Worm (Caenorhabditis elegans) whole organism, L4 larva: ENCODE measurements around the gene T25E12.6.
A peak's percentile ranks its signal among the peaks of the same experiment; 100 is the strongest.

Experiments used
- F10B5.3 ChIP-seq: sonication (generic microtip); optimal IDR thresholded peaks from 2 replicates; lab custom pipeline; 2016; ENCODE audit warnings: mild to moderate bottlenecking, missing genetic modification characterization, missing compliant biosample characterization
- T26A8.4 ChIP-seq: fragments of 200-800 bp; sonication (Bioruptor generic); IDR thresholded peaks from 2 replicates; pipeline ENCODE4 v1.3.6; 2022; ENCODE audit warnings: missing genetic modification characterization, missing compliant biosample characterization
- Y105C5A.15 ChIP-seq: fragments of 200-800 bp; sonication (Bioruptor generic); IDR thresholded peaks from 2 replicates; pipeline ENCODE4 v1.3.6; 2022; ENCODE audit warnings: missing genetic modification characterization, missing compliant biosample characterization
- ZK337.2 ChIP-seq: fragments of 200-800 bp; sonication (Bioruptor generic); IDR thresholded peaks from 2 replicates; pipeline ENCODE4 v1.3.6; 2022; ENCODE audit warnings: missing genetic modification reagents, missing genetic modification characterization, missing compliant biosample characterization
- ZK546.5 ChIP-seq, 2 experiments: sonication (generic microtip); optimal IDR thresholded peaks; 2 replicates each; lab custom pipeline; 2017; ENCODE audit warnings: missing biosample characterization in 2 of 2, missing genetic modification characterization in 2 of 2
- aha-1 ChIP-seq: fragments of 150-350 bp; peaks from one replicate; lab custom pipeline; 2014; ENCODE audit warnings: missing biosample characterization, missing genetic modification characterization
- attf-4 ChIP-seq: sonication (generic microtip); optimal IDR thresholded peaks from 3 replicates; lab custom pipeline; 2017; ENCODE audit warnings: missing biosample characterization, missing genetic modification characterization
- ceh-20 ChIP-seq: fragments of 200-800 bp; sonication (Bioruptor generic); IDR thresholded peaks from 2 replicates; pipeline ENCODE4 v1.3.6; 2022; ENCODE audit warnings: missing genetic modification reagents, missing genetic modification characterization, missing compliant biosample characterization
- ceh-44 ChIP-seq: fragments of 200-800 bp; sonication (Bioruptor generic); IDR thresholded peaks from 2 replicates; pipeline ENCODE4 v1.3.6; 2022; ENCODE audit warnings: missing genetic modification reagents, missing genetic modification characterization, missing compliant biosample characterization
- daf-19 ChIP-seq: fragments of 200-800 bp; sonication (Bioruptor generic); conservative IDR thresholded peaks from 2 replicates; pipeline ENCODE4 v1.3.6; 2022; ENCODE audit warnings: missing genetic modification characterization, missing compliant biosample characterization
- dmd-6 ChIP-seq: fragments of 200-800 bp; sonication (Bioruptor generic); IDR thresholded peaks from 2 replicates; pipeline ENCODE4 v1.3.6; 2022; ENCODE audit warnings: missing genetic modification reagents, missing genetic modification characterization, missing compliant biosample characterization
- egl-27 ChIP-seq: sonication (generic microtip); optimal IDR thresholded peaks from 3 replicates; lab custom pipeline; 2017; ENCODE audit warnings: missing biosample characterization, missing genetic modification reagents, missing genetic modification characterization
- fos-1 ChIP-seq: fragments of 150-350 bp; optimal IDR thresholded peaks from 2 replicates; lab custom pipeline; 2014; ENCODE audit warnings: missing biosample characterization, missing genetic modification characterization
- hlh-11 ChIP-seq: fragments of 200-800 bp; sonication (Bioruptor generic); optimal IDR thresholded peaks from 2 replicates; lab custom pipeline; 2018; ENCODE audit warnings: mild to moderate bottlenecking, missing genetic modification characterization, missing compliant biosample characterization
- hmg-1.1 ChIP-seq: fragments of 200-800 bp; sonication (Bioruptor generic); IDR thresholded peaks from 2 replicates; pipeline ENCODE4 v1.3.6; 2022; ENCODE audit warnings: missing genetic modification reagents, missing genetic modification characterization, missing compliant biosample characterization
- jun-1 ChIP-seq: fragments of 150-350 bp; optimal IDR thresholded peaks from 2 replicates; lab custom pipeline; 2014; ENCODE audit warnings: missing biosample characterization, missing genetic modification reagents, missing genetic modification characterization
- lin-29 ChIP-seq: fragments of 200-800 bp; sonication (Bioruptor generic); IDR thresholded peaks from 2 replicates; pipeline ENCODE4 v1.3.6; 2022; ENCODE audit warnings: missing genetic modification reagents, missing genetic modification characterization, missing compliant biosample characterization
- lin-38 ChIP-seq: fragments of 200-800 bp; sonication (Bioruptor generic); IDR thresholded peaks from 2 replicates; pipeline ENCODE4 v1.3.6; 2022; ENCODE audit warnings: missing genetic modification reagents, missing genetic modification characterization, missing compliant biosample characterization
- lsy-2 ChIP-seq, 2 experiments: fragments of 150-350 bp in 1 of 2; sonication (generic microtip) in 1 of 2; optimal IDR thresholded peaks; 2 replicates each; lab custom pipeline; 2014 to 2017; ENCODE audit warnings: missing biosample characterization in 2 of 2, missing genetic modification characterization in 2 of 2
- mdl-1 ChIP-seq, 2 experiments: fragments of 150-350 bp in 1 of 2; sonication (generic microtip) in 1 of 2; optimal IDR thresholded peaks; 2 replicates each; lab custom pipeline; 2014 to 2017; ENCODE audit warnings: missing biosample characterization in 2 of 2, missing genetic modification characterization in 2 of 2
- mxl-3 ChIP-seq: fragments of 200-800 bp; sonication (Bioruptor generic); optimal IDR thresholded peaks from 2 replicates; lab custom pipeline; 2018; ENCODE audit warnings: mild to moderate bottlenecking, missing genetic modification characterization, missing compliant biosample characterization
- nhr-102 ChIP-seq: sonication (generic microtip); optimal IDR thresholded peaks from 2 replicates; lab custom pipeline; 2016; ENCODE audit warnings: mild to moderate bottlenecking, missing genetic modification characterization, moderate library complexity, missing compliant biosample characterization
- nhr-11 ChIP-seq: fragments of 150-350 bp; optimal IDR thresholded peaks from 2 replicates; lab custom pipeline; 2014; ENCODE audit warnings: missing biosample characterization, missing genetic modification characterization
- nhr-237 ChIP-seq: sonication (generic microtip); optimal IDR thresholded peaks from 2 replicates; lab custom pipeline; 2017; ENCODE audit warnings: missing biosample characterization, missing genetic modification characterization
- nhr-41 ChIP-seq: fragments of 200-800 bp; sonication (Bioruptor generic); IDR thresholded peaks from 2 replicates; pipeline ENCODE4 v1.3.6; 2022; ENCODE audit warnings: missing genetic modification reagents, missing genetic modification characterization, missing compliant biosample characterization
- nhr-48 ChIP-seq: sonication (generic microtip); optimal IDR thresholded peaks from 2 replicates; lab custom pipeline; 2016; ENCODE audit warnings: mild to moderate bottlenecking, missing genetic modification characterization, missing compliant biosample characterization
- nhr-76 ChIP-seq: fragments of 150-350 bp; optimal IDR thresholded peaks from 2 replicates; lab custom pipeline; 2014; ENCODE audit warnings: missing biosample characterization, missing genetic modification characterization
- pha-4 ChIP-seq, 2 experiments: fragments of 150-350 bp in 1 of 2; fragments of 200-800 bp in 1 of 2; sonication (Bioruptor generic) in 1 of 2; IDR thresholded peaks in 1 of 2; optimal IDR thresholded peaks in 1 of 2; 2 replicates each; pipeline versions ENCODE4 v1.3.6 to Lab custom; 2014 to 2022; ENCODE audit warnings: missing genetic modification characterization in 2 of 2, missing genetic modification reagents in 2 of 2, missing biosample characterization in 1 of 2, missing compliant biosample characterization in 1 of 2
- pqm-1 ChIP-seq: sonication (generic microtip); optimal IDR thresholded peaks from 2 replicates; lab custom pipeline; 2017; ENCODE audit warnings: missing biosample characterization, missing genetic modification characterization
- saeg-2 ChIP-seq: fragments of 200-800 bp; sonication (Bioruptor generic); IDR thresholded peaks from 2 replicates; pipeline ENCODE4 v1.3.6; 2022; ENCODE audit warnings: missing genetic modification reagents, missing genetic modification characterization, missing compliant biosample characterization
- snpc-4 ChIP-seq: fragments of 150-350 bp; optimal IDR thresholded peaks from 2 replicates; lab custom pipeline; 2014; ENCODE audit warnings: missing biosample characterization, missing genetic modification characterization
- spr-1 ChIP-seq: sonication (generic microtip); optimal IDR thresholded peaks from 2 replicates; lab custom pipeline; 2016; ENCODE audit warnings: mild to moderate bottlenecking, missing genetic modification characterization, missing compliant biosample characterization
- unc-62 ChIP-seq, 3 experiments: fragments of 150-350 bp in 1 of 3; sonication (generic microtip); optimal IDR thresholded peaks in 2 of 3; peaks in 1 of 3; 1 replicate in 1 of 3; 2 replicates in 2 of 3; lab custom pipeline; 2014 to 2017; ENCODE audit warnings: missing biosample characterization in 3 of 3, missing genetic modification characterization in 3 of 3, missing genetic modification reagents in 3 of 3, missing genotype in 1 of 3
- zfp-3 ChIP-seq: fragments of 200-800 bp; sonication (Bioruptor generic); conservative IDR thresholded peaks from 2 replicates; pipeline ENCODE4 v1.3.6; 2022; ENCODE audit warnings: missing genetic modification reagents, missing genetic modification characterization, missing compliant biosample characterization
- ztf-11 ChIP-seq: fragments of 150-350 bp; optimal IDR thresholded peaks from 2 replicates; lab custom pipeline; 2014; ENCODE audit warnings: missing biosample characterization, missing genetic modification characterization
- ztf-7 ChIP-seq: fragments of 150-350 bp; optimal IDR thresholded peaks from 2 replicates; lab custom pipeline; 2014; ENCODE audit warnings: missing biosample characterization, missing genetic modification characterization

Gene T25E12.6

DNA sequence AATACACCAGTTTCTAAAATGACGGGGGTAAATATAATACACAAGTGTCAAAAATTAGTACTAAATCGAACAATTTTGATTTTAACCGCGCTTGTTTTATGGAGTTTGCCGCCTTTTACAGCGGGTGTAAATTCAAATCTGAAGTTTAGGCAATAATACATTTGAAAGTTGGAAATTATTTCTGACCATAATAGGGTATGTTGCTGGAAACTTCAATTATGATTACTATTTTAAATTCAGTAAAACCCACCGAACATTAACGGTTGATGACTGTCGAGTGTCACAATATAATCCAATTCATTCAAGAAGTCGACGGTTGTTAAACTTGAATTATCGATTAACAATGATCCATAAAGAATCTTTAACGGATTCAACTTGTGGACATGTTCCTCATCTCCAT, 28.4 kb upstream of the T25E12.6 start:
- TF ChIP-seq spr-1 (tag; lab: Kevin White, UChicago) (no peak), aha-1 (tag; lab: Kevin White, UChicago) (peak; percentile 22), nhr-102 (no peak), unc-62 (GFP tag; optimal IDR thresholded peaks at IDR 0.05 in 1 of 2; lab: Kevin White, UChicago) (peak in 1 of 2 experiments; percentile 93), unc-62 (tag; optimal IDR thresholded peaks at IDR 0.05; lab: Kevin White, UChicago) (no peak)
- TF ChIP-seq, all 104 proteins: peak for 2

DNA sequence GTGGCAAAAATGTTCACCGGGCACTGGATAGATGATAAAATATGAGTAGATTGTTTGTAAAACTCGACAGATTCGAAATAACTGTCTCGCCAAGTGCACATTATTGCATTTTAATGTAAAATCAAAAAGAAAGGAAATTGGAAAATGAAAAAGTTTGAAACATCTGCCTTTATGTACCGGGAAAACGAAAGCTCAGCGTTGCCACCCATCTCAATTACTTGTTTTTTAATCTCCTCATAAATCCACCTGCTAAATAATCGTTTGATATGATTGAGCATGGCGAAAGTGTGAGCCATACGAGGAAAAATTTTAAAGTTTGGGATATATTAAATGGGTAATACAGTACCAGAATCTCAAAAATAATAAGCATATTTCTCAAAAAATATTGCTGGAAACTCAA, 25.6 kb upstream of the T25E12.6 start, which contains the start of gene srh-137:
Gene srh-137, minus strand, starts transcription at position 101 of the 400 bp plus-strand sequence.
- no peak for TF ChIP-seq attf-4 (tag; lab: Kevin White, UChicago)
- no peak for TF ChIP-seq lin-38 (GFP tag; lab: Robert Waterston, UW)
- TF ChIP-seq jun-1 (tag; lab: Kevin White, UChicago), result no peak

DNA sequence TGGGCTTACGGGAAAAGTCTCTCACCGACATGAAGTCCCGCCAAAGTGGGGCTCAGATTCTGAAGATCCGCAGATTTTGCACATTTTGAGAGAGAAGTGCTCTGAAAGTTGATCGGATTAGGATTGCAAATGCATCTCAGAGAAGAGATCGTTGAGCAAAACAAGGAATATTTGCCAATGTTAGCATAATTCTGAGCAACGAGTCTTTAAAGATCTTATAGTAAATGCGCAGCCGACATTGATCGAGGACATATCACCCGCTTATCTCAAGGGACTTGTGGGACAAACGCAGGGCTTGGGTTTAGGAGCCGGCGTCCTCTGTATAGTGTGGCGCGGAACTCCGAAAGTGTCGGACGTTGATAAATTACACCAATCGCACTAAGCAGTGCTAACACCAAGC, 18.5 kb upstream of the T25E12.6 start, which contains the start of gene nhr-112:
Gene nhr-112, minus strand, starts transcription at position 101 of the 400 bp plus-strand sequence.
- no peak for TF ChIP-seq ZK546.5 (tag; optimal IDR thresholded peaks at IDR 0.05; lab: Kevin White, UChicago)
- no peak for TF ChIP-seq fos-1 (tag; lab: Kevin White, UChicago)
- TF ChIP-seq unc-62 (GFP tag; optimal IDR thresholded peaks at IDR 0.05 in 1 of 2; lab: Kevin White, UChicago), result peak in 1 of 2 experiments; percentile 90
- TF ChIP-seq unc-62 (tag; optimal IDR thresholded peaks at IDR 0.05; lab: Kevin White, UChicago), result no peak
- no peak for TF ChIP-seq lsy-2 (tag; optimal IDR thresholded peaks at IDR 0.05; lab: Kevin White, UChicago)

DNA sequence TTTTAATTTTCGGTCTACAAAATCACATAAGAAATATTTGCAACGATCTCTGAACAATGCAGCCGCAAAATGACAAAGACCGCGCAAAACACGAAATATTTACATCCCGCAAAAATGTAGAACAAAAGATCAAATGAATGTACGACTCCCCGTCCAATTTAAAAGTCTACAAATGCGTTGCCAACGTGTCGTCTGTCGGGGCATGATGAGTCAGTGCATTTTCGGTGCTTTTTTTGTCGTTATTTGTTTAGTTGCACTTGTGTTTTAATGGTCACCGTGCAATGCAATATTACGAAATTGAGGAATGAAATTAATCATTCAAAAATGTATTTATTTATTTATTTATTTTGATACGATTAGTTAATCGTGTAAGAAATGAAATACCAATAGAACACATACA, 17.6 kb upstream of the T25E12.6 start:
- TF ChIP-seq ZK337.2 (GFP tag; lab: Robert Waterston, UW) (no peak), F10B5.3 (tag; lab: Kevin White, UChicago) (no peak), ceh-44 (no peak), saeg-2 (GFP tag; lab: Robert Waterston, UW) (no peak), mxl-3 (GFP tag; lab: Kevin White, UChicago) (no peak), nhr-41 (no peak), Y105C5A.15 (GFP tag; lab: Robert Waterston, UW) (no peak), snpc-4 (tag; lab: Kevin White, UChicago) (no peak), lin-29 (GFP tag; lab: Robert Waterston, UW) (no peak), nhr-237 (tag; lab: Kevin White, UChicago) (no peak), nhr-76 (tag; lab: Kevin White, UChicago) (no peak), attf-4 (tag; lab: Kevin White, UChicago) (no peak), T26A8.4 (GFP tag; lab: Robert Waterston, UW) (no peak), zfp-3 (no peak), mdl-1 (tag; optimal IDR thresholded peaks at IDR 0.05; lab: Kevin White, UChicago) (no peak), nhr-48 (tag; lab: Kevin White, UChicago) (peak; percentile 7), ceh-20 (GFP tag; lab: Robert Waterston, UW) (no peak), pha-4 (GFP tag; IDR thresholded peaks at IDR 0.05; lab: Robert Waterston, UW) (no peak), pha-4 (tag; optimal IDR thresholded peaks at IDR 0.05; lab: Kevin White, UChicago) (peak; percentile 81), egl-27 (no peak), ztf-7 (tag; lab: Kevin White, UChicago) (no peak), nhr-11 (no peak), daf-19 (GFP tag; lab: Robert Waterston, UW) (no peak), hlh-11 (tag; lab: Kevin White, UChicago) (no peak), dmd-6 (GFP tag; lab: Robert Waterston, UW) (peak; percentile 22; the same call in 1 of the 2 replicates), hmg-1.1 (no peak), ztf-11 (tag; lab: Kevin White, UChicago) (no peak), pqm-1 (no peak)
- TF ChIP-seq, all 104 proteins: peak for 3
